Worm (Caenorhabditis elegans): ENCODE data around the gene Y43F8B.3.

- TF ChIP-seq him-1 (tag; optimal IDR thresholded peaks at IDR 0.05): no peak
- TF ChIP-seq dao-5 (tag; optimal IDR thresholded peaks at IDR 0.05): no peak
- no peak for TF ChIP-seq W03F9.2 (tag; optimal IDR thresholded peaks at IDR 0.05)
These were observed 34.8 kb upstream of the Y43F8B.3 start, which contains the start of gene Y43F8B.12 for ce11 chrV:19468083-19468482.

Measured in whole organism, L4/young adult.